Fruit fly (Drosophila melanogaster) whole organism, embryonic: ENCODE measurements around the gene KFase.

ENCODE experiments used
- Asciz ChIP-seq: fragments of 200-800 bp; sonication (Bioruptor generic); optimal IDR thresholded peaks from 2 replicates; lab custom pipeline; 2017; ENCODE audit warnings: missing biosample characterization, mild to moderate bottlenecking, missing genetic modification characterization, missing genetic modification reagents
- CG10959 ChIP-seq: fragments of 200-800 bp; sonication (Bioruptor generic); IDR thresholded peaks from 2 replicates; pipeline ENCODE4 v1.3.6; 2022; ENCODE audit warnings: missing biosample characterization, missing genetic modification characterization
- CG15269 ChIP-seq: fragments of 200-800 bp; sonication (Bioruptor generic); optimal IDR thresholded peaks from 2 replicates; lab custom pipeline; 2018; ENCODE audit warnings: missing biosample characterization, mild to moderate bottlenecking, missing genetic modification characterization, moderate library complexity
- CG15601 ChIP-seq: fragments of 200-800 bp; sonication (Bioruptor generic); optimal IDR thresholded peaks from 3 replicates; lab custom pipeline; 2019; ENCODE audit warnings: missing biosample characterization, mild to moderate bottlenecking, missing genetic modification characterization, moderate library complexity
- CG15696 ChIP-seq: fragments of 200-800 bp; sonication (Bioruptor generic); optimal IDR thresholded peaks from 2 replicates; lab custom pipeline; 2019; ENCODE audit warnings: missing biosample characterization, mild to moderate bottlenecking, missing genetic modification characterization, moderate library complexity
- CG17328 ChIP-seq: fragments of 200-800 bp; sonication (Bioruptor generic); IDR thresholded peaks from 2 replicates; pipeline ENCODE4 v1.3.6; 2022; ENCODE audit warnings: missing biosample characterization, missing genetic modification characterization
- CG17802 ChIP-seq: fragments of 200-800 bp; sonication (Bioruptor generic); optimal IDR thresholded peaks from 2 replicates; lab custom pipeline; 2018; ENCODE audit warnings: missing biosample characterization, mild to moderate bottlenecking, missing genetic modification characterization, moderate library complexity
- CG1792 ChIP-seq: fragments of 200-800 bp; sonication (Bioruptor generic); optimal IDR thresholded peaks from 2 replicates; lab custom pipeline; 2016; ENCODE audit warnings: missing biosample characterization, missing genetic modification characterization
- CG32767 ChIP-seq: fragments of 200-800 bp; sonication (Bioruptor generic); IDR thresholded peaks from 2 replicates; pipeline ENCODE4 v1.3.6; 2022; ENCODE audit warnings: missing biosample characterization, missing genetic modification characterization
- CG3726 ChIP-seq: fragments of 200-800 bp; sonication (Bioruptor generic); IDR thresholded peaks from 3 replicates; pipeline ENCODE4, ENCODE4 v1.3.6; 2022; ENCODE audit warnings: missing biosample characterization, missing genetic modification characterization
- CG4360 ChIP-seq: fragments of 200-800 bp; sonication (Bioruptor generic); IDR thresholded peaks from 2 replicates; pipeline ENCODE4 v1.3.6; 2022; ENCODE audit warnings: missing biosample characterization, missing genetic modification characterization
- CG4424 ChIP-seq: fragments of 200-800 bp; sonication (Bioruptor generic); optimal IDR thresholded peaks from 3 replicates; lab custom pipeline; 2016; ENCODE audit warnings: missing biosample characterization, missing genetic modification characterization
- CG6683 ChIP-seq: fragments of 200-800 bp; sonication (Bioruptor generic); optimal IDR thresholded peaks from 2 replicates; lab custom pipeline; 2017; ENCODE audit warnings: missing biosample characterization, mild to moderate bottlenecking, missing genetic modification characterization, missing genetic modification reagents
- CG7271 ChIP-seq: fragments of 200-800 bp; sonication (Bioruptor generic); optimal IDR thresholded peaks from 2 replicates; lab custom pipeline; 2018; ENCODE audit warnings: missing biosample characterization, mild to moderate bottlenecking, missing genetic modification characterization, moderate library complexity
- CG8290 ChIP-seq, 3 experiments: fragments of 200-800 bp; sonication (Bioruptor generic); optimal IDR thresholded peaks; 2 replicates each; lab custom pipeline; 2016 to 2019; ENCODE audit warnings: missing biosample characterization in 3 of 3, missing genetic modification characterization in 3 of 3, mild to moderate bottlenecking in 2 of 3, moderate library complexity in 1 of 3
- CG9215 ChIP-seq: fragments of 200-800 bp; sonication (Bioruptor generic); IDR thresholded peaks from 2 replicates; pipeline ENCODE4 v1.3.6; 2022; ENCODE audit warnings: missing biosample characterization, missing genetic modification characterization
- Chrac-16 ChIP-seq: fragments of 200-800 bp; sonication (Bioruptor generic); optimal IDR thresholded peaks from 3 replicates; lab custom pipeline; 2016; ENCODE audit warnings: missing biosample characterization, missing genetic modification characterization
- CoRest ChIP-seq: fragments of 200-800 bp; sonication (Bioruptor generic); optimal IDR thresholded peaks from 3 replicates; lab custom pipeline; 2018; ENCODE audit warnings: missing biosample characterization, mild to moderate bottlenecking, missing genetic modification characterization, moderate library complexity
- CrebB ChIP-seq: fragments of 200-800 bp; sonication (Bioruptor generic); optimal IDR thresholded peaks from 3 replicates; lab custom pipeline; 2018; ENCODE audit warnings: missing biosample characterization, mild to moderate bottlenecking, missing genetic modification characterization
- Dad ChIP-seq: fragments of 200-800 bp; sonication (Bioruptor generic); optimal IDR thresholded peaks from 3 replicates; lab custom pipeline; 2016; ENCODE audit warnings: missing biosample characterization, missing genetic modification characterization
- Deaf1 ChIP-seq: fragments of 200-800 bp; optimal IDR thresholded peaks from 3 replicates; lab custom pipeline; 2019; ENCODE audit warnings: missing biosample characterization, mild to moderate bottlenecking, missing genetic modification characterization, moderate library complexity
- Dip3 ChIP-seq: fragments of 200-800 bp; sonication (Bioruptor generic); optimal IDR thresholded peaks from 3 replicates; lab custom pipeline; 2016; ENCODE audit warnings: missing biosample characterization, missing genetic modification characterization
- Drgx ChIP-seq: fragments of 200-800 bp; sonication (Bioruptor generic); IDR thresholded peaks from 2 replicates; pipeline ENCODE4 v1.3.6; 2022; ENCODE audit warnings: missing biosample characterization, missing genetic modification characterization
- Eip74EF ChIP-seq, 2 experiments: fragments of 200-800 bp in 1 of 2; fragments of >200 bp in 1 of 2; sonication (Bioruptor generic) in 1 of 2; optimal IDR thresholded peaks; 2 replicates each; lab custom pipeline; 2017 to 2019; ENCODE audit warnings: missing biosample characterization in 2 of 2, missing genetic modification characterization in 2 of 2, mild to moderate bottlenecking in 1 of 2, moderate library complexity in 1 of 2
- Gug ChIP-seq: fragments of 200-800 bp; sonication (Bioruptor generic); IDR thresholded peaks from 4 replicates; pipeline ENCODE4 v1.3.6; 2022; ENCODE audit warnings: missing biosample characterization, missing genetic modification characterization
- H2.0 ChIP-seq: fragments of 200-800 bp; sonication (Bioruptor generic); IDR thresholded peaks from 2 replicates; pipeline ENCODE4 v1.3.6; 2022; ENCODE audit warnings: missing biosample characterization, missing genetic modification characterization
- HLH4C ChIP-seq: fragments of 200-800 bp; sonication (Bioruptor generic); IDR thresholded peaks from 3 replicates; pipeline ENCODE4 v1.3.6; 2022; ENCODE audit warnings: missing biosample characterization, missing genetic modification characterization; ENCODE audit not compliant: partially characterized antibody
- HmgZ ChIP-seq: fragments of 200-800 bp; sonication (Bioruptor generic); optimal IDR thresholded peaks from 2 replicates; lab custom pipeline; 2018; ENCODE audit warnings: missing biosample characterization, mild to moderate bottlenecking, missing genetic modification characterization
- Lpt ChIP-seq: fragments of >200 bp; optimal IDR thresholded peaks from 2 replicates; lab custom pipeline; 2018; ENCODE audit warnings: missing biosample characterization, missing genetic modification characterization
- MBD-R2 ChIP-seq: fragments of 200-800 bp; sonication (Bioruptor generic); IDR thresholded peaks from 2 replicates; pipeline ENCODE4 v1.3.6; 2022; ENCODE audit warnings: missing biosample characterization, missing genetic modification characterization
- Oli ChIP-seq: fragments of 200-800 bp; sonication (Bioruptor generic); optimal IDR thresholded peaks from 2 replicates; lab custom pipeline; 2018; ENCODE audit warnings: missing biosample characterization, mild to moderate bottlenecking, missing genetic modification characterization, moderate library complexity
- Optix ChIP-seq: fragments of 200-800 bp; sonication (Bioruptor generic); IDR thresholded peaks from 3 replicates; pipeline ENCODE4 v1.3.6; 2022; ENCODE audit warnings: missing biosample characterization, missing genetic modification characterization
- Ptx1 ChIP-seq: fragments of 200-800 bp; sonication (Bioruptor generic); IDR thresholded peaks from 2 replicates; pipeline ENCODE4 v1.3.6; 2022; ENCODE audit warnings: missing biosample characterization, missing genetic modification characterization
- Side ChIP-seq: fragments of 200-800 bp; sonication (Bioruptor generic); optimal IDR thresholded peaks from 2 replicates; lab custom pipeline; 2016; ENCODE audit warnings: missing biosample characterization, missing genetic modification characterization
- Vsx1 ChIP-seq: fragments of 200-800 bp; sonication (Bioruptor generic); optimal IDR thresholded peaks from 2 replicates; lab custom pipeline; 2017; ENCODE audit warnings: missing biosample characterization, mild to moderate bottlenecking, missing genetic modification characterization, missing genetic modification reagents
- ato ChIP-seq: fragments of 200-800 bp; sonication (Bioruptor generic); IDR thresholded peaks from 2 replicates; pipeline ENCODE4 v1.3.6; 2022; ENCODE audit warnings: missing biosample characterization, missing genetic modification characterization; ENCODE audit not compliant: partially characterized antibody
- bcd ChIP-seq: fragments of 200-800 bp; sonication (Bioruptor generic); optimal IDR thresholded peaks from 2 replicates; lab custom pipeline; 2017; ENCODE audit warnings: missing biosample characterization, mild to moderate bottlenecking, missing genetic modification characterization
- ftz-f1 ChIP-seq: fragments of 200-800 bp; sonication (Bioruptor generic); optimal IDR thresholded peaks from 2 replicates; lab custom pipeline; 2016; ENCODE audit warnings: missing biosample characterization, missing genetic modification characterization
- inv ChIP-seq: fragments of 200-800 bp; sonication (Bioruptor generic); IDR thresholded peaks from 2 replicates; pipeline ENCODE4 v1.3.6; 2022; ENCODE audit warnings: missing biosample characterization, missing genetic modification characterization; ENCODE audit not compliant: partially characterized antibody
- jigr1 ChIP-seq: fragments of 200-800 bp; sonication (Bioruptor generic); IDR thresholded peaks from 3 replicates; pipeline ENCODE4 v1.3.6; 2022; ENCODE audit warnings: missing biosample characterization, missing genetic modification characterization
- jing ChIP-seq: fragments of 200-800 bp; sonication (Bioruptor generic); optimal IDR thresholded peaks from 2 replicates; lab custom pipeline; 2018; ENCODE audit warnings: missing biosample characterization, mild to moderate bottlenecking, missing genetic modification characterization
- lmd ChIP-seq: fragments of 200-800 bp; sonication (Bioruptor generic); IDR thresholded peaks from 2 replicates; pipeline ENCODE4 v1.3.6; 2022; ENCODE audit warnings: missing biosample characterization, missing genetic modification characterization
- lov ChIP-seq, 2 experiments: fragments of 200-800 bp in 1 of 2; fragments of >200 bp in 1 of 2; sonication (Bioruptor generic) in 1 of 2; IDR thresholded peaks in 1 of 2; optimal IDR thresholded peaks in 1 of 2; 2 replicates in 1 of 2; 3 replicates in 1 of 2; pipeline versions ENCODE4 v1.3.6 to Lab custom; 2017 to 2022; ENCODE audit warnings: missing biosample characterization in 1 of 2, missing genetic modification characterization in 1 of 2
- mld ChIP-seq: fragments of 200-800 bp; sonication (Bioruptor generic); IDR thresholded peaks from 3 replicates; pipeline ENCODE4 v1.3.6; 2022; ENCODE audit warnings: missing biosample characterization, missing genetic modification characterization; ENCODE audit not compliant: partially characterized antibody
- phol ChIP-seq: fragments of 200-800 bp; sonication (Bioruptor generic); optimal IDR thresholded peaks from 3 replicates; lab custom pipeline; 2018; ENCODE audit warnings: missing biosample characterization, mild to moderate bottlenecking, missing genetic modification characterization, moderate library complexity
- psq ChIP-seq: fragments of 200-800 bp; sonication (Bioruptor generic); optimal IDR thresholded peaks from 2 replicates; lab custom pipeline; 2017; ENCODE audit warnings: missing biosample characterization, missing genetic modification characterization
- sima ChIP-seq: fragments of 200-800 bp; sonication (Bioruptor generic); optimal IDR thresholded peaks from 2 replicates; lab custom pipeline; 2016; ENCODE audit warnings: missing biosample characterization, missing genetic modification characterization
- stwl ChIP-seq: fragments of 200-800 bp; sonication (Bioruptor generic); optimal IDR thresholded peaks from 3 replicates; lab custom pipeline; 2018; ENCODE audit warnings: missing biosample characterization, mild to moderate bottlenecking, missing genetic modification characterization, moderate library complexity
- twi ChIP-seq: fragments of 200-800 bp; optimal IDR thresholded peaks from 2 replicates; lab custom pipeline; 2019; ENCODE audit warnings: missing biosample characterization, mild to moderate bottlenecking, missing genetic modification characterization, moderate library complexity
- unpg ChIP-seq: fragments of 200-800 bp; sonication (Bioruptor generic); optimal IDR thresholded peaks from 3 replicates; lab custom pipeline; 2018; ENCODE audit warnings: missing biosample characterization, mild to moderate bottlenecking, missing genetic modification characterization, moderate library complexity

Gene KFase

dm6 chr2L:6508666-6509065, 20.1 kb upstream of the KFase start (continued):
- TF ChIP-seq CoRest (tag; lab: Kevin White, UChicago) (peak; percentile 27), CG4424 (GFP tag; lab: Kevin White, UChicago) (peak; percentile 45), Deaf1 (tag; lab: Kevin White, UChicago) (no peak), bcd (GFP tag; lab: Kevin White, UChicago) (no peak), CG15269 (tag; lab: Kevin White, UChicago) (no peak), mld (no peak), Oli (peak; percentile 49), Gug (GFP tag; lab: Robert Waterston, UW) (no peak), Lpt (GFP tag; lab: Kevin White, UChicago) (no peak), twi (tag; lab: Kevin White, UChicago) (no peak), CG7271 (tag; lab: Kevin White, UChicago) (no peak), unpg (GFP tag; lab: Kevin White, UChicago) (peak; percentile 35), CG6683 (GFP tag; lab: Kevin White, UChicago) (no peak), CG17802 (tag; lab: Kevin White, UChicago) (no peak), Drgx (peak; percentile 46; the same call in 1 of the 2 replicates), Asciz (GFP tag; lab: Kevin White, UChicago) (no peak), Ptx1 (GFP tag; lab: Robert Waterston, UW) (0 out of 2 replicates have a peak, but pooled peaks have one; percentile 26), lmd (GFP tag; lab: Robert Waterston, UW) (0 out of 2 replicates have a peak, but pooled peaks have one; percentile 22), jigr1 (GFP tag; lab: Robert Waterston, UW) (no peak), H2.0 (GFP tag; lab: Robert Waterston, UW) (no peak), ftz-f1 (GFP tag; lab: Kevin White, UChicago) (no peak), CrebB (tag; lab: Kevin White, UChicago) (no peak), ato (GFP tag; lab: Robert Waterston, UW) (no peak), MBD-R2 (GFP tag; lab: Robert Waterston, UW) (no peak), Chrac-16 (GFP tag; lab: Kevin White, UChicago) (no peak), sima (GFP tag; lab: Kevin White, UChicago) (no peak), lov (optimal IDR thresholded peaks at IDR 0.05; lab: Kevin White, UChicago) (no peak), lov (GFP tag; IDR thresholded peaks at IDR 0.05; lab: Robert Waterston, UW) (no peak), jing (GFP tag; lab: Kevin White, UChicago) (peak; percentile 6), Dad (GFP tag; lab: Kevin White, UChicago) (no peak), CG15696 (peak; percentile 19), CG17328 (0 out of 2 replicates have a peak, but pooled peaks have one; percentile 20), psq (GFP tag; lab: Kevin White, UChicago) (no peak), Side (GFP tag; lab: Kevin White, UChicago) (no peak), CG1792 (no peak), phol (tag; lab: Kevin White, UChicago) (peak; percentile 49), HmgZ (no peak), CG4360 (GFP tag; lab: Robert Waterston, UW) (no peak), CG9215 (GFP tag; lab: Robert Waterston, UW) (no peak), CG3726 (GFP tag; lab: Robert Waterston, UW) (no peak), CG8290 (GFP tag; optimal IDR thresholded peaks at IDR 0.05; lab: Kevin White, UChicago) (no peak), CG8290 (tag; optimal IDR thresholded peaks at IDR 0.05; lab: Kevin White, UChicago) (no peak), CG15601 (tag; lab: Kevin White, UChicago) (no peak), Eip74EF (GFP tag; optimal IDR thresholded peaks at IDR 0.05; lab: Kevin White, UChicago) (peak in 1 of 2 experiments; percentile 22), inv (GFP tag; lab: Robert Waterston, UW) (no peak), Dip3 (GFP tag; lab: Kevin White, UChicago) (no peak), CG10959 (GFP tag; lab: Robert Waterston, UW) (no peak), stwl (tag; lab: Kevin White, UChicago) (no peak), Optix (no peak), CG32767 (GFP tag; lab: Robert Waterston, UW) (no peak), HLH4C (GFP tag; lab: Robert Waterston, UW) (no peak), Vsx1 (GFP tag; lab: Kevin White, UChicago) (no peak)
